Worm (Caenorhabditis elegans): ENCODE measurements around the gene marg-1.

- TF ChIP-seq nfya-1 (tag; optimal IDR thresholded peaks at IDR 0.05) (no peak), tbx-2 (tag; optimal IDR thresholded peaks at IDR 0.05) (no peak), ref-2 (tag; optimal IDR thresholded peaks at IDR 0.05) (no peak), pag-3 (tag; optimal IDR thresholded peaks at IDR 0.05; ENCODE audit: borderline replicate concordance) (no peak), lin-11 (tag; optimal IDR thresholded peaks at IDR 0.05) (no peak), hlh-6 (tag; optimal IDR thresholded peaks at IDR 0.05) (no peak), T23F11.4 (GFP tag; optimal IDR thresholded peaks at IDR 0.05) (no peak), fkh-10 (GFP tag; optimal IDR thresholded peaks at IDR 0.05) (no peak)
Observed at ce11 chrX:3793389-3793788, 12.4 kb upstream of the marg-1 start.

All from whole organism, late embryonic.